Fruit fly (Drosophila melanogaster): ENCODE results near the gene rux.

The rux gene

DNA sequence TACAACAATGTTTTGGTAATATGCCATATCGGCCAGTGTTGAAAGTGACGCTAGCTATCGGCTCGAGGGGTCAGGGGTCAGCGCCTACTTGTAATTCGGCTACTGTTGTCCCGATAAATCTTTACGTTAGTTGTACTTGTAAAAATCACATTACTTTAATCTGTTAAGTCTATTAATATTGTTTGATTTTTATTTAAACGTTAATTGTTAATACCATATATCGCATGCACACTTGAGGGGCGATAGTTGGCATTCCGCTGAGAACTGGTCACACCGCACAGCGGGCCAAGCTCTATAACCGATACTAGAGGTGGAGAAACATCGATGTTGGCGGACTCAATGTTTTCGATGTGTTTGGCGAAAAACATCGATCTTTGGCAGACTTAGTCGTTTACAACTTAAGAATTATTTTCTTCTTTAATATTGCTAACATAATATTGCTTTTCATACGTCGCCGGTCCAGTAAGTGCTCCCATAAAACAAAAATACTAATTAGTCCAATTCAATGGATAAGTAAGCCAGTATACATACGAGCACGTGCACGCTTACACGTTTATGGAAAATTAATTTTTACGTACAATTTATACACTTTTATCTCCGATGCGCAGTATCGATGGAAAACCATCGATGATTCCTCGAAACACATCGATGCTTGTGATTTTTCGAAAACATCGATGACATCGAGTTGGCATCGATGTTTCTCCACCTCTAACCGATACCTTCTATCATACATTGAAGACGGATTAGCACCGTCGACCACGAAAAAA, at the start of gene rux, which contains the start of gene MCTS1 (continued):
- TF ChIP-seq repo (GFP tag; optimal IDR thresholded peaks at IDR 0.05) (no peak), CG6791 (GFP tag; IDR thresholded peaks at IDR 0.05; ENCODE audit: partially characterized antibody) (peak; percentile 89), Ets97D (GFP tag; optimal IDR thresholded peaks at IDR 0.05) (peak; percentile 56), CG31441 (GFP tag; IDR thresholded peaks at IDR 0.05) (0 out of 2 replicates have a peak, but pooled peaks have one; percentile 48), CG12391 (tag; optimal IDR thresholded peaks at IDR 0.05) (peak; percentile 50), CG17361 (GFP tag; IDR thresholded peaks at IDR 0.05) (peak; percentile 67), pnt (GFP tag; optimal IDR thresholded peaks at IDR 0.05) (peak; percentile 30), gem (tag; optimal IDR thresholded peaks at IDR 0.05) (peak; percentile 24), jumu (GFP tag; optimal IDR thresholded peaks at IDR 0.05) (peak; percentile 15), fd64A (GFP tag; optimal IDR thresholded peaks at IDR 0.05) (no peak), zfh2 (GFP tag; optimal IDR thresholded peaks at IDR 0.05) (peak; percentile 3), HLH54F (GFP tag; optimal IDR thresholded peaks at IDR 0.05) (peak; percentile 39), CG16863 (GFP tag; optimal IDR thresholded peaks at IDR 0.05) (peak; percentile 59), al (GFP tag; IDR thresholded peaks at IDR 0.05) (peak; percentile 45; the same call in 1 of the 2 replicates), Hr78 (GFP tag; optimal IDR thresholded peaks at IDR 0.05) (peak; percentile 64 to 100), Dip2 (GFP tag; IDR thresholded peaks at IDR 0.05) (no peak), ind (GFP tag; optimal IDR thresholded peaks at IDR 0.05) (peak; percentile 43), vfl (GFP tag; optimal IDR thresholded peaks at IDR 0.05) (no peak), slbo (GFP tag; IDR thresholded peaks at IDR 0.05) (peak; percentile 55), lilli (GFP tag; optimal IDR thresholded peaks at IDR 0.05) (peak; percentile 50), CG9817 (tag; optimal IDR thresholded peaks at IDR 0.05) (peak; percentile 19), Ptx1 (GFP tag; IDR thresholded peaks at IDR 0.05) (peak; percentile 37), dpn (GFP tag; optimal IDR thresholded peaks at IDR 0.05) (peak in 1 of 2 experiments; percentile 27), Side (GFP tag; optimal IDR thresholded peaks at IDR 0.05) (peak; percentile 8), gsb-n (tag; optimal IDR thresholded peaks at IDR 0.05) (peak; percentile 11), slp2 (GFP tag; optimal IDR thresholded peaks at IDR 0.05) (peak; percentile 20), h (optimal IDR thresholded peaks at IDR 0.05) (no peak), lmd (GFP tag; IDR thresholded peaks at IDR 0.05) (peak; percentile 45; the same call in 1 of the 2 replicates), Hsf (GFP tag; optimal IDR thresholded peaks at IDR 0.05) (no peak), Mes4 (GFP tag; optimal IDR thresholded peaks at IDR 0.05) (no peak), tna (GFP tag; IDR thresholded peaks at IDR 0.05; ENCODE audit: partially characterized antibody) (peak; percentile 91), CG11560 (tag; IDR thresholded peaks at IDR 0.05) (0 out of 3 replicates have a peak, but pooled peaks have one; percentile 45), CG1603 (tag; optimal IDR thresholded peaks at IDR 0.05) (peak; percentile 65), CG7963 (GFP tag; IDR thresholded peaks at IDR 0.05; ENCODE audit: partially characterized antibody) (peak; percentile 89), Dll (GFP tag; IDR thresholded peaks at IDR 0.05; ENCODE audit: partially characterized antibody) (peak; percentile 97), CG15514 (GFP tag; optimal IDR thresholded peaks at IDR 0.05) (peak; percentile 14), nerfin-2 (GFP tag; IDR thresholded peaks at IDR 0.05; ENCODE audit: partially characterized antibody) (peak; percentile 92), CG11456 (GFP tag; IDR thresholded peaks at IDR 0.05) (peak; percentile 74; the same call in 2 of the 3 replicates), Xbp1 (GFP tag; optimal IDR thresholded peaks at IDR 0.05) (peak; percentile 19), CG8290 (GFP tag; optimal IDR thresholded peaks at IDR 0.05) (peak; percentile 60), CG8290 (tag; optimal IDR thresholded peaks at IDR 0.05) (peak; percentile 73 to 93), crp (GFP tag; optimal IDR thresholded peaks at IDR 0.05) (peak in 1 of 2 experiments; percentile 2), Hr3 (GFP tag; optimal IDR thresholded peaks at IDR 0.05) (peak; percentile 14), CG6813 (GFP tag; optimal IDR thresholded peaks at IDR 0.05) (no peak), hbn (GFP tag; IDR thresholded peaks at IDR 0.05; ENCODE audit: partially characterized antibody) (peak; percentile 87), Abd-B (GFP tag; optimal IDR thresholded peaks at IDR 0.05) (peak; percentile 38), CG34224 (GFP tag; IDR thresholded peaks at IDR 0.05; ENCODE audit: partially characterized antibody) (peak; percentile 82), amos (GFP tag; IDR thresholded peaks at IDR 0.05; ENCODE audit: partially characterized antibody) (peak; percentile 94)

Measured in whole organism, embryonic.